Fruit fly (Drosophila melanogaster) whole organism, wandering third instar larva: ENCODE results near the gene ATP7.

Experiments
- Abd-B ChIP-seq: fragments of >200 bp; optimal IDR thresholded peaks from 2 replicates; lab custom pipeline; 2017; ENCODE audit warnings: missing biosample characterization, missing genetic modification characterization
- CG32264 ChIP-seq: fragments of 200-800 bp; sonication (Bioruptor generic); optimal IDR thresholded peaks from 2 replicates; lab custom pipeline; 2016; ENCODE audit warnings: missing biosample characterization, missing genetic modification characterization
- CG9705 ChIP-seq: fragments of 200-800 bp; sonication (Bioruptor generic); optimal IDR thresholded peaks from 2 replicates; lab custom pipeline; 2018; ENCODE audit warnings: missing biosample characterization, mild to moderate bottlenecking, missing genetic modification characterization
- CrebA ChIP-seq: fragments of 200-800 bp; sonication (Bioruptor generic); optimal IDR thresholded peaks from 2 replicates; lab custom pipeline; 2016; ENCODE audit warnings: missing biosample characterization, mild to moderate bottlenecking, missing genetic modification characterization, borderline replicate concordance
- Dfd ChIP-seq: fragments of >200 bp; optimal IDR thresholded peaks from 2 replicates; lab custom pipeline; 2017; ENCODE audit warnings: missing biosample characterization, missing genetic modification characterization
- Dif ChIP-seq: fragments of 200-275, 200-300 bp; sonication (Bioruptor generic); optimal IDR thresholded peaks from 2 replicates; lab custom pipeline; 2018; ENCODE audit warnings: missing biosample characterization, missing genetic modification characterization; ENCODE audit not compliant: partially characterized antibody
- GATAd ChIP-seq: sonication (Bioruptor generic); optimal IDR thresholded peaks from 2 replicates; lab custom pipeline; 2016; ENCODE audit warnings: missing biosample characterization, missing genetic modification characterization
- HLH106 ChIP-seq: fragments of 200-800 bp; optimal IDR thresholded peaks from 3 replicates; lab custom pipeline; 2019; ENCODE audit warnings: missing biosample characterization, mild to moderate bottlenecking, missing genetic modification characterization, moderate library complexity
- Hnf4 ChIP-seq: fragments of 200-800 bp; sonication (Bioruptor generic); optimal IDR thresholded peaks from 2 replicates; lab custom pipeline; 2016; ENCODE audit warnings: missing biosample characterization, mild to moderate bottlenecking, missing genetic modification characterization
- Hr78 ChIP-seq: fragments of >200 bp; optimal IDR thresholded peaks from 2 replicates; lab custom pipeline; 2017; ENCODE audit warnings: missing biosample characterization, missing genetic modification characterization
- Hr83 ChIP-seq: fragments of 200-300 bp; sonication (Bioruptor generic); optimal IDR thresholded peaks from 2 replicates; lab custom pipeline; 2016; ENCODE audit warnings: missing biosample characterization, mild to moderate bottlenecking, missing genetic modification characterization, moderate library complexity; ENCODE audit not compliant: poor library complexity, severe bottlenecking
- Jra ChIP-seq: sonication (Bioruptor generic); optimal IDR thresholded peaks from 2 replicates; lab custom pipeline; 2016; ENCODE audit warnings: missing biosample characterization, missing genetic modification characterization
- Mio ChIP-seq: sonication (Bioruptor generic); optimal IDR thresholded peaks from 2 replicates; lab custom pipeline; 2016; ENCODE audit warnings: missing biosample characterization, missing genetic modification characterization
- Myc ChIP-seq: fragments of >200 bp; optimal IDR thresholded peaks from 2 replicates; lab custom pipeline; 2017
- N ChIP-seq: fragments of >200 bp; optimal IDR thresholded peaks from 2 replicates; lab custom pipeline; 2018; ENCODE audit warnings: missing biosample characterization, missing external identifiers, missing genetic modification characterization
- OdsH ChIP-seq: fragments of 200-800 bp; sonication (Bioruptor generic); optimal IDR thresholded peaks from 2 replicates; lab custom pipeline; 2016; ENCODE audit warnings: missing biosample characterization, mild to moderate bottlenecking, missing genetic modification characterization
- Rel ChIP-seq, 2 experiments: fragments of 200-800 bp; sonication (Bioruptor generic) in 1 of 2; optimal IDR thresholded peaks; 2 replicates in 1 of 2; 3 replicates in 1 of 2; lab custom pipeline; 2016 to 2019; ENCODE audit warnings: mild to moderate bottlenecking in 2 of 2, missing biosample characterization in 2 of 2, missing genetic modification characterization in 2 of 2, moderate library complexity in 1 of 2
- Sp1 ChIP-seq: fragments of 200-800 bp; sonication (Bioruptor generic); optimal IDR thresholded peaks from 3 replicates; lab custom pipeline; 2019; ENCODE audit warnings: missing biosample characterization, mild to moderate bottlenecking, missing genetic modification characterization, moderate library complexity
- Vsx2 ChIP-seq: fragments of 200-300, 225-300 bp; sonication (Bioruptor generic); optimal IDR thresholded peaks from 2 replicates; lab custom pipeline; 2018; ENCODE audit warnings: missing biosample characterization, missing genetic modification characterization; ENCODE audit not compliant: partially characterized antibody
- br ChIP-seq: fragments of 200-800 bp; sonication (Bioruptor generic); optimal IDR thresholded peaks from 2 replicates; lab custom pipeline; 2016; ENCODE audit warnings: missing biosample characterization, missing genetic modification characterization
- brk ChIP-seq: fragments of 200-800 bp; sonication (Bioruptor generic); optimal IDR thresholded peaks from 2 replicates; lab custom pipeline; 2016; ENCODE audit warnings: missing biosample characterization, mild to moderate bottlenecking, missing genetic modification characterization
- dl ChIP-seq, 2 experiments: fragments of 175-275, 200-275 bp in 1 of 2; fragments of 200-275 bp in 1 of 2; sonication (Bioruptor generic); optimal IDR thresholded peaks; lab custom pipeline; 2018; ENCODE audit warnings: mild to moderate bottlenecking in 2 of 2, missing biosample characterization in 2 of 2, missing genetic modification characterization in 2 of 2, moderate library complexity in 2 of 2; ENCODE audit not compliant: partially characterized antibody in 2 of 2, insufficient read depth in 1 of 2
- dmrt93B ChIP-seq: fragments of 200-800 bp; sonication (Bioruptor generic); optimal IDR thresholded peaks from 2 replicates; lab custom pipeline; 2018; ENCODE audit warnings: missing biosample characterization, mild to moderate bottlenecking, missing genetic modification characterization
- dsf ChIP-seq: sonication (Bioruptor generic); optimal IDR thresholded peaks from 2 replicates; lab custom pipeline; 2016; ENCODE audit warnings: missing biosample characterization, missing genetic modification characterization, borderline replicate concordance
- ey ChIP-seq: fragments of 200-800 bp; sonication (Bioruptor generic); optimal IDR thresholded peaks from 2 replicates; lab custom pipeline; 2016; ENCODE audit warnings: missing biosample characterization, missing genetic modification characterization
- foxo ChIP-seq, 2 experiments: fragments of 200-800 bp; sonication (Bioruptor generic); optimal IDR thresholded peaks; 2 replicates in 1 of 2; 3 replicates in 1 of 2; lab custom pipeline; 2016 to 2017; ENCODE audit warnings: missing biosample characterization in 2 of 2, missing genetic modification characterization in 2 of 2
- fru ChIP-seq: fragments of 200-800 bp; sonication (Bioruptor generic); optimal IDR thresholded peaks from 3 replicates; lab custom pipeline; 2016; ENCODE audit warnings: missing biosample characterization, mild to moderate bottlenecking, missing genetic modification characterization
- h ChIP-seq: fragments of 200-800 bp; sonication (Bioruptor generic); optimal IDR thresholded peaks from 3 replicates; lab custom pipeline; 2016; ENCODE audit warnings: missing biosample characterization, mild to moderate bottlenecking, missing genetic modification characterization
- jim ChIP-seq: fragments of 175-275, 200-325 bp; sonication (Bioruptor generic); optimal IDR thresholded peaks from 2 replicates; lab custom pipeline; 2016; ENCODE audit warnings: missing biosample characterization, mild to moderate bottlenecking, missing genetic modification characterization
- lola ChIP-seq: fragments of >200 bp; optimal IDR thresholded peaks from 2 replicates; lab custom pipeline; 2017; ENCODE audit warnings: missing biosample characterization, missing genetic modification characterization
- pan ChIP-seq: fragments of >200 bp; optimal IDR thresholded peaks from 2 replicates; lab custom pipeline; 2017
- psq ChIP-seq: fragments of 200-800 bp; sonication (Bioruptor generic); optimal IDR thresholded peaks from 3 replicates; lab custom pipeline; 2017; ENCODE audit warnings: missing biosample characterization, mild to moderate bottlenecking, missing genetic modification characterization, moderate library complexity
- rgr ChIP-seq: fragments of 200-800 bp; sonication (Bioruptor generic); optimal IDR thresholded peaks from 3 replicates; lab custom pipeline; 2016; ENCODE audit warnings: missing biosample characterization, mild to moderate bottlenecking, missing genetic modification characterization
- sage ChIP-seq: fragments of 200-800 bp; sonication (Bioruptor generic); optimal IDR thresholded peaks from 2 replicates; lab custom pipeline; 2016; ENCODE audit warnings: missing biosample characterization, mild to moderate bottlenecking, missing genetic modification characterization
- sv ChIP-seq: fragments of 200-800 bp; sonication (Bioruptor generic); optimal IDR thresholded peaks from 3 replicates; lab custom pipeline; 2016; ENCODE audit warnings: missing biosample characterization, missing genetic modification characterization
- tai ChIP-seq: sonication (Bioruptor generic); optimal IDR thresholded peaks from 2 replicates; lab custom pipeline; 2016; ENCODE audit warnings: missing biosample characterization, missing genetic modification characterization
- usp ChIP-seq: fragments of >200 bp; optimal IDR thresholded peaks from 2 replicates; lab custom pipeline; 2017; ENCODE audit warnings: missing biosample characterization, missing genetic modification characterization
- woc ChIP-seq: sonication (Bioruptor generic); optimal IDR thresholded peaks from 2 replicates; lab custom pipeline; 2016; ENCODE audit warnings: missing biosample characterization, mild to moderate bottlenecking, missing genetic modification characterization

Gene ATP7

dm6 chrX:11848507-11849264, 6.1 kb upstream of the ATP7 start:
- TF ChIP-seq h: no peak
- no peak for TF ChIP-seq sv (GFP tag; lab: Kevin White, UChicago)
- no peak for TF ChIP-seq Dfd (GFP tag; lab: Kevin White, UChicago)
- TF ChIP-seq lola: no peak
- no peak for TF ChIP-seq rgr
- no peak for TF ChIP-seq Jra (GFP tag; lab: Kevin White, UChicago)
- TF ChIP-seq N: no peak
- TF ChIP-seq psq (GFP tag; lab: Kevin White, UChicago): no peak
- no peak for TF ChIP-seq Hnf4
- no peak for TF ChIP-seq tai (GFP tag; lab: Kevin White, UChicago)
- no peak for TF ChIP-seq ey (GFP tag; lab: Kevin White, UChicago)
- no peak for TF ChIP-seq GATAd (GFP tag; lab: Kevin White, UChicago)
- TF ChIP-seq CrebA (GFP tag; lab: Kevin White, UChicago): no peak
- TF ChIP-seq foxo (GFP tag; optimal IDR thresholded peaks at IDR 0.05; lab: Kevin White, UChicago): no peak
- TF ChIP-seq pan (lab: Kevin White, UChicago): no peak
- TF ChIP-seq Myc (lab: Kevin White, UChicago): no peak
- no peak for TF ChIP-seq sage

- TF ChIP-seq Hnf4 (no peak), br (GFP tag; lab: Kevin White, UChicago) (no peak), rgr (no peak), sage (no peak), ey (GFP tag; lab: Kevin White, UChicago) (no peak), Dif (no peak), h (no peak), Dfd (GFP tag; lab: Kevin White, UChicago) (no peak), Jra (GFP tag; lab: Kevin White, UChicago) (no peak), brk (GFP tag; lab: Kevin White, UChicago) (no peak), Vsx2 (GFP tag; lab: Kevin White, UChicago) (no peak), dl (GFP tag; optimal IDR thresholded peaks at IDR 0.05; lab: Kevin White, UChicago; ENCODE audit: insufficient read depth in 1 of 2, partially characterized antibody in 2 of 2) (no peak), lola (no peak), dmrt93B (GFP tag; lab: Kevin White, UChicago) (no peak), HLH106 (tag; lab: Kevin White, UChicago) (no peak)
These were observed 5.6 kb upstream of the ATP7 start for dm6 chrX:11849267-11849666.

- peak; percentile 86 for TF ChIP-seq Hnf4
- TF ChIP-seq psq (GFP tag; lab: Kevin White, UChicago): peak; percentile 50
- TF ChIP-seq dmrt93B (GFP tag; lab: Kevin White, UChicago): peak; percentile 29
- TF ChIP-seq ey (GFP tag; lab: Kevin White, UChicago): peak; percentile 41
- TF ChIP-seq Hr83 (GFP tag; lab: Kevin White, UChicago): peak; percentile 91
- no peak for TF ChIP-seq Dfd (GFP tag; lab: Kevin White, UChicago)
- TF ChIP-seq lola: no peak
- TF ChIP-seq woc (GFP tag; lab: Kevin White, UChicago): no peak
- peak; percentile 73 for TF ChIP-seq h
- TF ChIP-seq usp (GFP tag; lab: Kevin White, UChicago): no peak
- TF ChIP-seq Mio: no peak
- no peak for TF ChIP-seq Abd-B (GFP tag; lab: Kevin White, UChicago)
- TF ChIP-seq tai (GFP tag; lab: Kevin White, UChicago): no peak
- peak; percentile 24 for TF ChIP-seq sv (GFP tag; lab: Kevin White, UChicago)
- no peak for TF ChIP-seq dsf (GFP tag; lab: Kevin White, UChicago)
- TF ChIP-seq rgr: peak; percentile 75
- TF ChIP-seq N: no peak
- TF ChIP-seq fru (GFP tag; lab: Kevin White, UChicago): peak; percentile 36
- no peak for TF ChIP-seq Dif
- TF ChIP-seq br (GFP tag; lab: Kevin White, UChicago): peak; percentile 53
- no peak for TF ChIP-seq CG9705 (GFP tag; lab: Kevin White, UChicago)
- no peak for TF ChIP-seq jim (GFP tag; lab: Kevin White, UChicago)
- TF ChIP-seq Rel (GFP tag; optimal IDR thresholded peaks at IDR 0.05; lab: Kevin White, UChicago): no peak
- peak; percentile 54 for TF ChIP-seq Rel (tag; optimal IDR thresholded peaks at IDR 0.05; lab: Kevin White, UChicago)
- TF ChIP-seq brk (GFP tag; lab: Kevin White, UChicago): no peak
- no peak for TF ChIP-seq Hr78 (GFP tag; lab: Kevin White, UChicago)
- peak; percentile 34 for TF ChIP-seq OdsH
- TF ChIP-seq pan (lab: Kevin White, UChicago): no peak
- TF ChIP-seq GATAd (GFP tag; lab: Kevin White, UChicago): no peak
- TF ChIP-seq Sp1 (GFP tag; lab: Kevin White, UChicago): peak; percentile 33
- peak; percentile 36 for TF ChIP-seq HLH106 (tag; lab: Kevin White, UChicago)
- no peak for TF ChIP-seq sage
- TF ChIP-seq Myc (lab: Kevin White, UChicago): peak; percentile 21
- TF ChIP-seq Jra (GFP tag; lab: Kevin White, UChicago): peak; percentile 55
- no peak for TF ChIP-seq CrebA (GFP tag; lab: Kevin White, UChicago)
- peak in 1 of 2 experiments; percentile 69 for TF ChIP-seq foxo (GFP tag; optimal IDR thresholded peaks at IDR 0.05; lab: Kevin White, UChicago)
- no peak for TF ChIP-seq dl (GFP tag; optimal IDR thresholded peaks at IDR 0.05; lab: Kevin White, UChicago; ENCODE audit: insufficient read depth in 1 of 2, partially characterized antibody in 2 of 2)
- peak; percentile 25 for TF ChIP-seq CG32264 (GFP tag; lab: Kevin White, UChicago)
- TF ChIP-seq Vsx2 (GFP tag; lab: Kevin White, UChicago): no peak
- TF ChIP-seq, all 38 proteins: peak for 18
These were observed 2.5 kb upstream of the ATP7 start, which contains the start of gene p24-1 for dm6 chrX:11852310-11852709. Gene p24-1 (minus strand): TSS chrX:11852530.
